Worm (Caenorhabditis elegans) whole organism, young adult: ENCODE measurements around the gene eas-1.

Experiments used
- T26A5.8 ChIP-seq: sonication (generic microtip); optimal IDR thresholded peaks from 2 replicates; lab custom pipeline; 2016; ENCODE audit warnings: missing genetic modification characterization, missing compliant biosample characterization
- ztf-22 ChIP-seq: fragments of 200-800 bp; sonication (Bioruptor generic); optimal IDR thresholded peaks from 2 replicates; lab custom pipeline; 2018; ENCODE audit warnings: mild to moderate bottlenecking, missing genetic modification characterization, moderate library complexity, missing compliant biosample characterization

ce11 chrII:4753133-4753532 is 12.9 kb downstream of the eas-1 start, which contains the start of gene C27D9.1:
- TF ChIP-seq ztf-22 (GFP tag; lab: Kevin White, UChicago) (no peak), T26A5.8 (tag; lab: Kevin White, UChicago) (no peak)
